Worm (Caenorhabditis elegans): ENCODE results near the gene clec-52.

DNA sequence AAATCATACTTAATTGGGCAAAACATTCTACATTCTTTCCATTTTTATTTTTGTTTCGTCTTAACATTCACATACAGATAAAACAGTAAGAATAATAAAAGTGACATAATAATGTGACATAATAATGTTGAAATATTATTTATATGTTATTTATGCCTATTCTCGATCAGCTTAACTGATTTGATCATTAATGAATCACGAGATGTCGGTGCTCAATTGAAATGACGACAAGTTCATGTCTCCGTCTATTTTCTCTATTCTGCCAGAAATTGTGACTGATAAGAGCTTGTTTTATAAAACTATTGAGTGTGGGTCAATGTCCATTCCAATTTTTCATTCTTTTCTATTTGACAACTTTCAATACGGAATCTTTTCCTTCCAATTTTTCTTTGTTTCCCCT lies 16.8 kb downstream of the clec-52 start:
- TF ChIP-seq flt-1 (GFP tag; IDR thresholded peaks at IDR 0.05) (no peak), med-1 (GFP tag; optimal IDR thresholded peaks at IDR 0.05; ENCODE audit: insufficient read depth) (no peak), tab-1 (GFP tag; IDR thresholded peaks at IDR 0.05) (no peak), cog-1 (tag; optimal IDR thresholded peaks at IDR 0.05) (no peak), ztf-23 (GFP tag; IDR thresholded peaks at IDR 0.05) (no peak), ztf-29 (GFP tag; IDR thresholded peaks at IDR 0.05) (no peak), klf-2 (GFP tag; conservative IDR thresholded peaks at IDR 0.05) (no peak), ref-1 (GFP tag; conservative IDR thresholded peaks at IDR 0.05) (no peak)
